Fruit fly (Drosophila melanogaster) whole organism, embryonic: ENCODE results near the gene AstA-R1.

Source experiments
- ATbp ChIP-seq: fragments of 200-800 bp; sonication (Bioruptor generic); optimal IDR thresholded peaks from 2 replicates; lab custom pipeline; 2017; ENCODE audit warnings: missing biosample characterization, mild to moderate bottlenecking, missing genetic modification characterization, missing genetic modification reagents
- Antp ChIP-seq: fragments of 200-800 bp; sonication (Bioruptor generic); optimal IDR thresholded peaks from 3 replicates; lab custom pipeline; 2016; ENCODE audit warnings: missing biosample characterization, missing genetic modification characterization
- CG10366 ChIP-seq: fragments of 200-800 bp; sonication (Bioruptor generic); IDR thresholded peaks from 2 replicates; pipeline ENCODE4 v1.3.6; 2022; ENCODE audit warnings: missing biosample characterization, missing genetic modification characterization
- CG10979 ChIP-seq: fragments of 200-800 bp; sonication (Bioruptor generic); optimal IDR thresholded peaks from 2 replicates; lab custom pipeline; 2018; ENCODE audit warnings: missing biosample characterization, mild to moderate bottlenecking, missing genetic modification characterization, moderate library complexity
- CG12236 ChIP-seq: fragments of 200-800 bp; sonication (Bioruptor generic); optimal IDR thresholded peaks from 2 replicates; lab custom pipeline; 2016; ENCODE audit warnings: missing biosample characterization, missing genetic modification characterization
- CG12659 ChIP-seq: fragments of 200-800 bp; sonication (Bioruptor generic); optimal IDR thresholded peaks from 3 replicates; lab custom pipeline; 2017; ENCODE audit warnings: mild to moderate bottlenecking, missing biosample characterization, missing genetic modification reagents, missing genetic modification characterization
- CG13424 ChIP-seq: fragments of 200-800 bp; sonication (Bioruptor generic); optimal IDR thresholded peaks from 2 replicates; lab custom pipeline; 2019; ENCODE audit warnings: missing biosample characterization, mild to moderate bottlenecking, missing genetic modification characterization, moderate library complexity
- CG13775 ChIP-seq: fragments of 200-800 bp; sonication (Bioruptor generic); optimal IDR thresholded peaks from 3 replicates; lab custom pipeline; 2017; ENCODE audit warnings: missing biosample characterization, mild to moderate bottlenecking, missing genetic modification characterization
- CG14014 ChIP-seq: fragments of 200-800 bp; sonication (Bioruptor generic); IDR thresholded peaks from 2 replicates; pipeline ENCODE4 v1.3.6; 2022; ENCODE audit warnings: missing biosample characterization, missing genetic modification characterization
- CG1602 ChIP-seq: fragments of 200-800 bp; sonication (Bioruptor generic); optimal IDR thresholded peaks from 3 replicates; lab custom pipeline; 2016; ENCODE audit warnings: missing biosample characterization, missing genetic modification characterization
- CG17568 ChIP-seq: fragments of 200-800 bp; sonication (Bioruptor generic); optimal IDR thresholded peaks from 2 replicates; lab custom pipeline; 2018; ENCODE audit warnings: missing biosample characterization, mild to moderate bottlenecking, missing genetic modification characterization, moderate library complexity
- CG17829 ChIP-seq: fragments of 200-800 bp; optimal IDR thresholded peaks from 2 replicates; lab custom pipeline; 2019; ENCODE audit warnings: missing biosample characterization, mild to moderate bottlenecking, missing genetic modification characterization, moderate library complexity
- CG33213 ChIP-seq: fragments of 200-800 bp; sonication (Bioruptor generic); optimal IDR thresholded peaks from 3 replicates; lab custom pipeline; 2016; ENCODE audit warnings: missing biosample characterization, missing genetic modification characterization
- CG3726 ChIP-seq: fragments of 200-800 bp; sonication (Bioruptor generic); IDR thresholded peaks from 3 replicates; pipeline ENCODE4, ENCODE4 v1.3.6; 2022; ENCODE audit warnings: missing biosample characterization, missing genetic modification characterization
- CG4404 ChIP-seq: fragments of 200-800 bp; sonication (Bioruptor generic); IDR thresholded peaks from 2 replicates; pipeline ENCODE4 v1.3.6; 2022; ENCODE audit warnings: missing biosample characterization, missing genetic modification characterization
- CG6254 ChIP-seq: fragments of 200-800 bp; sonication (Bioruptor generic); optimal IDR thresholded peaks from 3 replicates; lab custom pipeline; 2017; ENCODE audit warnings: mild to moderate bottlenecking, missing biosample characterization, missing genetic modification reagents, missing genetic modification characterization
- CG6765 ChIP-seq: fragments of 200-800 bp; sonication (Bioruptor generic); optimal IDR thresholded peaks from 3 replicates; lab custom pipeline; 2017; ENCODE audit warnings: missing biosample characterization, mild to moderate bottlenecking, missing genetic modification characterization
- CG7372 ChIP-seq: fragments of 200-800 bp; sonication (Bioruptor generic); IDR thresholded peaks from 2 replicates; pipeline ENCODE4 v1.3.6; 2022; ENCODE audit warnings: missing biosample characterization, missing genetic modification characterization
- CG8281 ChIP-seq: fragments of 200-800 bp; sonication (Bioruptor generic); optimal IDR thresholded peaks from 2 replicates; lab custom pipeline; 2018; ENCODE audit warnings: missing biosample characterization, mild to moderate bottlenecking, missing genetic modification characterization, moderate library complexity
- CG8478 ChIP-seq: fragments of >200 bp; optimal IDR thresholded peaks from 2 replicates; lab custom pipeline; 2018
- CG9817 ChIP-seq: fragments of 200-800 bp; sonication (Bioruptor generic); optimal IDR thresholded peaks from 2 replicates; lab custom pipeline; 2018; ENCODE audit warnings: missing biosample characterization, mild to moderate bottlenecking, missing genetic modification characterization, moderate library complexity
- D19B ChIP-seq: fragments of 200-800 bp; sonication (Bioruptor generic); optimal IDR thresholded peaks from 2 replicates; lab custom pipeline; 2017; ENCODE audit warnings: missing biosample characterization, mild to moderate bottlenecking, missing genetic modification characterization
- Dad ChIP-seq: fragments of 200-800 bp; sonication (Bioruptor generic); optimal IDR thresholded peaks from 3 replicates; lab custom pipeline; 2016; ENCODE audit warnings: missing biosample characterization, missing genetic modification characterization
- E2f1 ChIP-seq: fragments of 200-800 bp; sonication (Bioruptor generic); IDR thresholded peaks from 2 replicates; pipeline ENCODE4 v1.3.6; 2022; ENCODE audit warnings: missing biosample characterization, missing genetic modification characterization
- Ets65A ChIP-seq: fragments of 200-800 bp; sonication (Bioruptor generic); peaks from one replicate; lab custom pipeline; 2016; ENCODE audit warnings: missing biosample characterization, missing genetic modification characterization
- Ets97D ChIP-seq: fragments of 200-800 bp; sonication (Bioruptor generic); optimal IDR thresholded peaks from 3 replicates; lab custom pipeline; 2016; ENCODE audit warnings: missing biosample characterization, missing genetic modification characterization
- HHEX ChIP-seq: fragments of 200-800 bp; sonication (Bioruptor generic); optimal IDR thresholded peaks from 3 replicates; lab custom pipeline; 2017; ENCODE audit warnings: missing biosample characterization, mild to moderate bottlenecking, missing genetic modification characterization, missing genetic modification reagents
- HLHmδ ChIP-seq: fragments of 200-800 bp; sonication (Bioruptor generic); optimal IDR thresholded peaks from 2 replicates; lab custom pipeline; 2018; ENCODE audit warnings: missing biosample characterization, mild to moderate bottlenecking, missing genetic modification characterization, moderate library complexity
- Hr3 ChIP-seq: fragments of 200-800 bp; sonication (Bioruptor generic); optimal IDR thresholded peaks from 3 replicates; lab custom pipeline; 2016; ENCODE audit warnings: missing biosample characterization, missing genetic modification characterization
- Hr78 ChIP-seq, 2 experiments: fragments of 200-800 bp in 1 of 2; fragments of >200 bp in 1 of 2; sonication (Bioruptor generic) in 1 of 2; optimal IDR thresholded peaks; 2 replicates each; lab custom pipeline; 2017 to 2019; ENCODE audit warnings: missing biosample characterization in 2 of 2, missing genetic modification characterization in 2 of 2, mild to moderate bottlenecking in 1 of 2, moderate library complexity in 1 of 2
- Oaz ChIP-seq: fragments of 200-800 bp; sonication (Bioruptor generic); IDR thresholded peaks from 2 replicates; pipeline ENCODE4 v1.3.6; 2022; ENCODE audit warnings: missing biosample characterization, missing genetic modification characterization
- Six4 ChIP-seq: fragments of 200-800 bp; sonication (Bioruptor generic); optimal IDR thresholded peaks from 2 replicates; lab custom pipeline; 2016; ENCODE audit warnings: missing biosample characterization, missing genetic modification characterization
- Trl ChIP-seq, 3 experiments: fragments of >200 bp in 2 of 3; fragments of 200-800 bp in 1 of 3; sonication (Bioruptor generic) in 1 of 3; optimal IDR thresholded peaks; 2 replicates in 1 of 3; 3 replicates in 2 of 3; lab custom pipeline; 2016 to 2017; ENCODE audit warnings: missing biosample characterization in 1 of 3, missing genetic modification characterization in 1 of 3
- Vsx1 ChIP-seq: fragments of 200-800 bp; sonication (Bioruptor generic); optimal IDR thresholded peaks from 2 replicates; lab custom pipeline; 2017; ENCODE audit warnings: missing biosample characterization, mild to moderate bottlenecking, missing genetic modification characterization, missing genetic modification reagents
- amos ChIP-seq: fragments of 200-800 bp; sonication (Bioruptor generic); IDR thresholded peaks from 2 replicates; pipeline ENCODE4 v1.3.6; 2022; ENCODE audit warnings: missing biosample characterization, missing genetic modification characterization; ENCODE audit not compliant: partially characterized antibody
- ash1 ChIP-seq: fragments of 200-800 bp; sonication (Bioruptor generic); optimal IDR thresholded peaks from 2 replicates; lab custom pipeline; 2018; ENCODE audit warnings: missing biosample characterization, mild to moderate bottlenecking, missing genetic modification characterization
- ato ChIP-seq: fragments of 200-800 bp; sonication (Bioruptor generic); IDR thresholded peaks from 2 replicates; pipeline ENCODE4 v1.3.6; 2022; ENCODE audit warnings: missing biosample characterization, missing genetic modification characterization; ENCODE audit not compliant: partially characterized antibody
- bcd ChIP-seq: fragments of 200-800 bp; sonication (Bioruptor generic); optimal IDR thresholded peaks from 2 replicates; lab custom pipeline; 2017; ENCODE audit warnings: missing biosample characterization, mild to moderate bottlenecking, missing genetic modification characterization
- cas ChIP-seq: fragments of 200-800 bp; sonication (Bioruptor generic); IDR thresholded peaks from 2 replicates; pipeline ENCODE4 v1.3.6; 2022; ENCODE audit warnings: missing biosample characterization, missing genetic modification characterization
- cato ChIP-seq: fragments of 200-800 bp; sonication (Bioruptor generic); optimal IDR thresholded peaks from 2 replicates; lab custom pipeline; 2016; ENCODE audit warnings: missing biosample characterization, missing genetic modification characterization, borderline replicate concordance
- ci ChIP-seq: fragments of 200-800 bp; sonication (Bioruptor generic); IDR thresholded peaks from 3 replicates; pipeline ENCODE4 v1.3.6; 2022; ENCODE audit warnings: missing biosample characterization, missing genetic modification characterization
- fu2 ChIP-seq: fragments of 200-800 bp; sonication (Bioruptor generic); optimal IDR thresholded peaks from 2 replicates; lab custom pipeline; 2016; ENCODE audit warnings: missing biosample characterization, missing genetic modification characterization
- mirr ChIP-seq: fragments of 200-800 bp; sonication (Bioruptor generic); optimal IDR thresholded peaks from 3 replicates; lab custom pipeline; 2018; ENCODE audit warnings: missing biosample characterization, mild to moderate bottlenecking, missing genetic modification characterization
- nerfin-1 ChIP-seq: fragments of 200-800 bp; sonication (Bioruptor generic); optimal IDR thresholded peaks from 3 replicates; lab custom pipeline; 2019; ENCODE audit warnings: missing biosample characterization, mild to moderate bottlenecking, missing genetic modification characterization, moderate library complexity
- sc ChIP-seq, 3 experiments: fragments of >200 bp in 2 of 3; fragments of 200-800 bp in 1 of 3; sonication (Bioruptor generic) in 1 of 3; optimal IDR thresholded peaks; 2 replicates in 2 of 3; 3 replicates in 1 of 3; lab custom pipeline; 2017; ENCODE audit warnings: mild to moderate bottlenecking in 1 of 3, missing biosample characterization in 1 of 3, missing genetic modification characterization in 1 of 3, missing genetic modification reagents in 1 of 3
- sob ChIP-seq: fragments of 200-800 bp; sonication (Bioruptor generic); IDR thresholded peaks from 2 replicates; pipeline ENCODE4 v1.3.6; 2022; ENCODE audit warnings: missing biosample characterization, missing genetic modification characterization
- sqz ChIP-seq: fragments of 200-800 bp; sonication (Bioruptor generic); optimal IDR thresholded peaks from 3 replicates; lab custom pipeline; 2018; ENCODE audit warnings: missing biosample characterization, mild to moderate bottlenecking, missing genetic modification characterization
- stwl ChIP-seq: fragments of 200-800 bp; sonication (Bioruptor generic); optimal IDR thresholded peaks from 3 replicates; lab custom pipeline; 2018; ENCODE audit warnings: missing biosample characterization, mild to moderate bottlenecking, missing genetic modification characterization, moderate library complexity
- tgo ChIP-seq: fragments of 200-800 bp; sonication (Bioruptor generic); IDR thresholded peaks from 3 replicates; pipeline ENCODE4 v1.3.6; 2022; ENCODE audit warnings: missing biosample characterization, missing genetic modification characterization
- wor ChIP-seq: fragments of 200-800 bp; sonication (Bioruptor generic); IDR thresholded peaks from 2 replicates; pipeline ENCODE4 v1.3.6; 2022; ENCODE audit warnings: missing biosample characterization, missing genetic modification characterization
- zfh2 ChIP-seq: fragments of 200-800 bp; sonication (Bioruptor generic); optimal IDR thresholded peaks from 2 replicates; lab custom pipeline; 2016; ENCODE audit warnings: missing biosample characterization, missing genetic modification characterization

The AstA-R1 gene

dm6 chrX:3548568-3548967 lies 25.8 kb upstream of the AstA-R1 start (continued):
- TF ChIP-seq HLHmδ (GFP tag; lab: Kevin White, UChicago), result no peak
- TF ChIP-seq CG4404, result no peak
- no peak for TF ChIP-seq cas (GFP tag; lab: Robert Waterston, UW)
- TF ChIP-seq wor (GFP tag; lab: Robert Waterston, UW), result no peak
- no peak for TF ChIP-seq Dad (GFP tag; lab: Kevin White, UChicago)
- TF ChIP-seq ash1 (GFP tag; lab: Kevin White, UChicago), result no peak
- TF ChIP-seq fu2 (GFP tag; lab: Kevin White, UChicago), result no peak
- no peak for TF ChIP-seq Oaz (GFP tag; lab: Robert Waterston, UW)
- no peak for TF ChIP-seq CG8281 (tag; lab: Kevin White, UChicago)
- no peak for TF ChIP-seq Hr3
- TF ChIP-seq CG17829 (tag; lab: Kevin White, UChicago), result no peak
- no peak for TF ChIP-seq E2f1 (GFP tag; lab: Robert Waterston, UW)
- TF ChIP-seq ato (GFP tag; lab: Robert Waterston, UW), result no peak
- no peak for TF ChIP-seq CG6765 (GFP tag; lab: Kevin White, UChicago)
- no peak for TF ChIP-seq cato (GFP tag; lab: Kevin White, UChicago)
- no peak for TF ChIP-seq nerfin-1 (tag; lab: Kevin White, UChicago)
- TF ChIP-seq CG13424 (tag; lab: Kevin White, UChicago), result peak; percentile 20
- TF ChIP-seq CG3726 (GFP tag; lab: Robert Waterston, UW), result no peak
- TF ChIP-seq HHEX (GFP tag; lab: Kevin White, UChicago), result no peak
- TF ChIP-seq Ets65A (GFP tag; lab: Kevin White, UChicago), result no peak
- TF ChIP-seq zfh2 (GFP tag; lab: Kevin White, UChicago), result peak; percentile 8
- TF ChIP-seq ci (GFP tag; lab: Robert Waterston, UW), result 0 out of 3 replicates have a peak, but pooled peaks have one; percentile 34
- TF ChIP-seq tgo, result no peak
- TF ChIP-seq sqz, result no peak
- no peak for TF ChIP-seq Ets97D (GFP tag; lab: Kevin White, UChicago)
- TF ChIP-seq amos (GFP tag; lab: Robert Waterston, UW), result no peak
- no peak for TF ChIP-seq CG9817 (tag; lab: Kevin White, UChicago)
- peak; percentile 26; the same call in 1 of the 2 replicates for TF ChIP-seq CG10366 (GFP tag; lab: Robert Waterston, UW)
- TF ChIP-seq CG12236 (GFP tag; lab: Kevin White, UChicago), result no peak
- TF ChIP-seq CG7372 (GFP tag; lab: Robert Waterston, UW), result no peak
- TF ChIP-seq stwl, result no peak
- TF ChIP-seq sc (optimal IDR thresholded peaks at IDR 0.05; lab: Kevin White, UChicago), result no peak
- TF ChIP-seq sc (GFP tag; optimal IDR thresholded peaks at IDR 0.05; lab: Kevin White, UChicago), result no peak
- TF ChIP-seq Antp (GFP tag; lab: Kevin White, UChicago), result no peak
- no peak for TF ChIP-seq mirr (GFP tag; lab: Kevin White, UChicago)
- no peak for TF ChIP-seq CG14014 (GFP tag; lab: Robert Waterston, UW)
- no peak for TF ChIP-seq Vsx1 (GFP tag; lab: Kevin White, UChicago)
- no peak for TF ChIP-seq CG8478 (lab: Kevin White, UChicago)
- no peak for TF ChIP-seq CG10979
- TF ChIP-seq D19B, result no peak
- no peak for TF ChIP-seq CG13775 (GFP tag; lab: Kevin White, UChicago)
- no peak for TF ChIP-seq Hr78 (GFP tag; optimal IDR thresholded peaks at IDR 0.05; lab: Kevin White, UChicago)
- no peak for TF ChIP-seq CG33213 (GFP tag; lab: Kevin White, UChicago)
- no peak for TF ChIP-seq CG6254
- TF ChIP-seq Trl (optimal IDR thresholded peaks at IDR 0.05; lab: Kevin White, UChicago), result no peak
- no peak for TF ChIP-seq Trl (GFP tag; optimal IDR thresholded peaks at IDR 0.05; lab: Kevin White, UChicago)
- no peak for TF ChIP-seq CG17568
- TF ChIP-seq bcd, result peak; percentile 28
- TF ChIP-seq Six4 (GFP tag; lab: Kevin White, UChicago), result no peak
- TF ChIP-seq sob (GFP tag; lab: Robert Waterston, UW), result no peak
- no peak for TF ChIP-seq CG1602 (GFP tag; lab: Kevin White, UChicago)
- no peak for TF ChIP-seq CG12659 (GFP tag; lab: Kevin White, UChicago)
- TF ChIP-seq ATbp, result peak; percentile 0
